Worm (Caenorhabditis elegans) whole organism, mixed stage, embryonic: ENCODE results near the gene nphp-2.

ENCODE experiments used
- M03D4.4 ChIP-seq: sonication (generic microtip); optimal IDR thresholded peaks from 2 replicates; lab custom pipeline; 2017; ENCODE audit warnings: mild to moderate bottlenecking, missing genetic modification characterization, missing compliant biosample characterization
- blmp-1 ChIP-seq: fragments of 150-350 bp; optimal IDR thresholded peaks from 2 replicates; lab custom pipeline; 2014; ENCODE audit warnings: missing biosample characterization, missing genetic modification characterization
- ceh-39 ChIP-seq: fragments of 150-350 bp; optimal IDR thresholded peaks from 2 replicates; lab custom pipeline; 2014; ENCODE audit warnings: missing biosample characterization, missing genetic modification characterization
- ceh-43 ChIP-seq: fragments of 200-800 bp; sonication (Bioruptor generic); optimal IDR thresholded peaks from 2 replicates; lab custom pipeline; 2018; ENCODE audit warnings: mild to moderate bottlenecking, missing genetic modification characterization, moderate library complexity, missing compliant biosample characterization
- ceh-83 ChIP-seq: fragments of 200-800 bp; sonication (Bioruptor generic); optimal IDR thresholded peaks from 2 replicates; lab custom pipeline; 2018; ENCODE audit warnings: mild to moderate bottlenecking, missing genetic modification characterization, missing compliant biosample characterization
- ces-1 ChIP-seq: fragments of 150-350 bp; optimal IDR thresholded peaks from 2 replicates; lab custom pipeline; 2014; ENCODE audit warnings: missing biosample characterization, missing genetic modification reagents, missing genetic modification characterization
- cnd-1 ChIP-seq: fragments of 200-800 bp; sonication (Bioruptor generic); optimal IDR thresholded peaks from 2 replicates; lab custom pipeline; 2018; ENCODE audit warnings: mild to moderate bottlenecking, missing genetic modification characterization, missing compliant biosample characterization
- elt-1 ChIP-seq: sonication (generic microtip); optimal IDR thresholded peaks from 2 replicates; lab custom pipeline; 2017; ENCODE audit warnings: missing genetic modification characterization, mild to moderate bottlenecking, missing compliant biosample characterization, antibody characterized with exemption, moderate library complexity, borderline replicate concordance; ENCODE audit not compliant: insufficient read depth
- elt-3 ChIP-seq: fragments of 150-350 bp; optimal IDR thresholded peaks from 2 replicates; lab custom pipeline; 2014; ENCODE audit warnings: missing biosample characterization, missing genetic modification characterization
- flh-1 ChIP-seq: fragments of 200-800 bp; sonication (Bioruptor generic); optimal IDR thresholded peaks from 2 replicates; lab custom pipeline; 2018; ENCODE audit warnings: mild to moderate bottlenecking, missing genetic modification characterization, moderate library complexity, missing compliant biosample characterization
- ham-2 ChIP-seq: fragments of 200-800 bp; sonication (Bioruptor generic); optimal IDR thresholded peaks from 2 replicates; lab custom pipeline; 2018; ENCODE audit warnings: mild to moderate bottlenecking, missing genetic modification characterization, missing compliant biosample characterization
- hlh-1 ChIP-seq: fragments of 150-350 bp; optimal IDR thresholded peaks from 2 replicates; lab custom pipeline; 2014; ENCODE audit warnings: missing biosample characterization, missing genetic modification reagents, missing genetic modification characterization
- lin-13 ChIP-seq: fragments of 150-350 bp; optimal IDR thresholded peaks from 2 replicates; lab custom pipeline; 2014; ENCODE audit warnings: missing biosample characterization, missing genetic modification characterization
- lsy-2 ChIP-seq: fragments of 150-350 bp; optimal IDR thresholded peaks from 2 replicates; lab custom pipeline; 2014; ENCODE audit warnings: missing biosample characterization, missing genetic modification characterization
- mab-5 ChIP-seq: fragments of 150-350 bp; optimal IDR thresholded peaks from 2 replicates; lab custom pipeline; 2014; ENCODE audit warnings: missing biosample characterization, missing genetic modification characterization
- mep-1 ChIP-seq: fragments of 150-350 bp; optimal IDR thresholded peaks from 2 replicates; lab custom pipeline; 2017; ENCODE audit warnings: missing biosample characterization, missing genetic modification reagents, missing genetic modification characterization, inconsistent platforms
- mls-2 ChIP-seq: sonication (generic microtip); optimal IDR thresholded peaks from 2 replicates; lab custom pipeline; 2016; ENCODE audit warnings: mild to moderate bottlenecking, missing genetic modification characterization, moderate library complexity, missing compliant biosample characterization
- nhr-2 ChIP-seq: fragments of 150-350 bp; optimal IDR thresholded peaks from 2 replicates; lab custom pipeline; 2014; ENCODE audit warnings: missing biosample characterization, missing genetic modification characterization
- nhr-237 ChIP-seq: fragments of 150-350 bp; optimal IDR thresholded peaks from 2 replicates; lab custom pipeline; 2014; ENCODE audit warnings: missing biosample characterization, missing genetic modification characterization
- nhr-28 ChIP-seq: fragments of 150-350 bp; optimal IDR thresholded peaks from 2 replicates; lab custom pipeline; 2014; ENCODE audit warnings: missing biosample characterization, missing genetic modification characterization
- nhr-76 ChIP-seq: sonication (generic microtip); optimal IDR thresholded peaks from 2 replicates; lab custom pipeline; 2017; ENCODE audit warnings: missing biosample characterization, missing genetic modification characterization
- pha-4 ChIP-seq: fragments of 150-350 bp; optimal IDR thresholded peaks from 2 replicates; lab custom pipeline; 2018; ENCODE audit warnings: missing biosample characterization, missing genetic modification reagents, missing genetic modification characterization
- snpc-4 ChIP-seq: fragments of 150-350 bp; optimal IDR thresholded peaks from 2 replicates; lab custom pipeline; 2014; ENCODE audit warnings: missing biosample characterization, missing genetic modification characterization
- tbx-8 ChIP-seq: fragments of 200-800 bp; sonication (Bioruptor generic); optimal IDR thresholded peaks from 2 replicates; lab custom pipeline; 2018; ENCODE audit warnings: mild to moderate bottlenecking, missing genetic modification characterization, moderate library complexity, missing compliant biosample characterization
- unc-120 ChIP-seq: sonication (generic microtip); optimal IDR thresholded peaks from 2 replicates; lab custom pipeline; 2017; ENCODE audit warnings: missing genetic modification characterization, missing compliant biosample characterization; ENCODE audit not compliant: poor library complexity, severe bottlenecking
- unc-39 ChIP-seq: fragments of 150-350 bp; optimal IDR thresholded peaks from 2 replicates; lab custom pipeline; 2014; ENCODE audit warnings: missing biosample characterization, missing genetic modification characterization
- unc-62 ChIP-seq: fragments of 150-350 bp; optimal IDR thresholded peaks from 2 replicates; lab custom pipeline; 2014; ENCODE audit warnings: missing biosample characterization, missing genetic modification reagents, missing genetic modification characterization
- zip-8 ChIP-seq: fragments of 150-350 bp; optimal IDR thresholded peaks from 2 replicates; lab custom pipeline; 2014; ENCODE audit warnings: missing biosample characterization, missing genetic modification characterization
- ztf-11 ChIP-seq: fragments of 150-350 bp; optimal IDR thresholded peaks from 2 replicates; lab custom pipeline; 2014; ENCODE audit warnings: missing biosample characterization, missing genetic modification characterization

Gene nphp-2

DNA sequence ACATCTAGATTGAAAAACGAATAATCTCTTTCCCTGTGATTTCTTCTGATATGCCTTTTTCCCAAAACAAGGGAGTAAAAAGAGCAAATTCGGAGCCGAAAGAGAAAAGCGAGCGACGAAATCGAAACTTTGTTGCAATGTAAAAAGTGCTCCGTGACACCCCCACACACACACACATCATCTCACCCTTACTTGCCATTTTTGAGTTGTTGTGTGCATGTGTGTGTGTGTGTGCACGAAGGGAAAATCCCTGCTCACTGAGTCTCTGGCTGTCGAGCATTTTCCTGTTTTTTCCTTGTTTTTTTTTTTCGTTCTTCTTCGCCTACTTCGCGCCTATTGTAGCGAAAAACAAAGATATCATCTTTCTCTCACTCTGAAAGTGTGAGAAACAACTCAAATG, 8.6 kb upstream of the nphp-2 start:
- TF ChIP-seq nhr-237 (tag; lab: Kevin White, UChicago): no peak
- TF ChIP-seq unc-62 (GFP tag; lab: Kevin White, UChicago): no peak
- no peak for TF ChIP-seq elt-3 (tag; lab: Kevin White, UChicago)
- TF ChIP-seq unc-39: no peak
- no peak for TF ChIP-seq cnd-1 (tag; lab: Kevin White, UChicago)
- no peak for TF ChIP-seq ceh-83 (GFP tag; lab: Kevin White, UChicago)
- no peak for TF ChIP-seq ceh-43 (GFP tag; lab: Kevin White, UChicago)
- TF ChIP-seq lsy-2 (tag; lab: Kevin White, UChicago): no peak
- no peak for TF ChIP-seq hlh-1 (tag; lab: Kevin White, UChicago)
- no peak for TF ChIP-seq unc-120 (tag; lab: Kevin White, UChicago)
- TF ChIP-seq ztf-11 (tag; lab: Kevin White, UChicago): no peak
- TF ChIP-seq mls-2 (tag; lab: Kevin White, UChicago): no peak
- TF ChIP-seq tbx-8 (GFP tag; lab: Kevin White, UChicago): no peak
- TF ChIP-seq, all 35 proteins: peak for 0

DNA sequence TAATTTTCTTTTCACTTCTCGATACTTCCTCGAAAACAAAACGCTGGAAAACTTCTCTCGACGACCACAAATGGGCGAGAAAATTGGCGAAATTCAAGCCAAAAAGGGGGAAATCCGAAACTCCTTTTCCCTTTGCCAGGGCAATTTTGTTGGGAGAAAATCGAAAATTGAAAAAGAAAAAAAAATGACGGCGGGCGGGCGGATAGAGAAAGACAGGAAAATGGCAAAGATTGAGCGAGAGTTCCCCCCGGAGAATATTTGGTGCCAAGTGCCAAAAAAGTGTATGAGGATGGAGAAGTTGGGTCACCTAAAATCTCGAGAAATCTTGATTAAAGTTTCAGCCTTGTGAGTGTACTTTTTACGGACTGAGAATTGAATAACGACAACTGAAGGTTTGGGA, 7.3 kb upstream of the nphp-2 start:
- TF ChIP-seq mls-2 (tag; lab: Kevin White, UChicago): no peak
- no peak for TF ChIP-seq ces-1 (GFP tag; lab: Kevin White, UChicago)
- TF ChIP-seq pha-4 (tag; lab: Kevin White, UChicago): no peak
- TF ChIP-seq lsy-2 (tag; lab: Kevin White, UChicago): no peak
- TF ChIP-seq mab-5: no peak

- TF ChIP-seq hlh-1 (tag; lab: Kevin White, UChicago) (peak; percentile 48), unc-39 (no peak), mep-1 (tag; lab: Kevin White, UChicago) (no peak)
These were observed 5.6 kb upstream of the nphp-2 start for ce11 chrV:1889996-1890395.

ce11 chrV:1892567-1893277, 2.9 kb upstream of the nphp-2 start, which contains the start of gene zig-11:
zig-11 (minus strand) TSS chrV:1892939.
- TF ChIP-seq mls-2 (tag; lab: Kevin White, UChicago): no peak
- peak; percentile 85 for TF ChIP-seq lsy-2 (tag; lab: Kevin White, UChicago)

DNA sequence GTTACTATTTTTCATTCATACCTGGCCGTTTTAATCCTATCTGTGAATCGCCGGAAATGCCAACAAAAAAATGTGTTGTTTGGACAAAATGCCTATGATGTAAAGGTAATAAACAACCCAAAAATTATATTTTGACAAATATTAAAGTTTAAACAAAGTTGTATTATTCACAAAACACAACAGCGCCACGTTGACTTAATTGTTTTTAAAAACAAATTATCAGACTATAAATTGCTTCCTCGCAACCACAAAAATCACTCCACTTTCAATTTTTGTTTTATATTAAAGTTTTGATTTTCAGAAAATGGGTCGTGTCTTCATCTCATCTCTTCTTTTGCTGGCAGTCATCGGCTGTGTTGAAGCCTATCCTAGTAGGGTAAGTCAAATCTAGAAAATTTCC, 11.8 kb downstream of the nphp-2 start, which contains the start of gene Y32G9A.5:
TSS of gene Y32G9A.5 (plus strand) at position 301 of the 400 bp plus-strand sequence.
- no peak for TF ChIP-seq ham-2 (GFP tag; lab: Kevin White, UChicago)
- TF ChIP-seq ceh-83 (GFP tag; lab: Kevin White, UChicago): no peak
- no peak for TF ChIP-seq elt-1 (tag; lab: Kevin White, UChicago)
- no peak for TF ChIP-seq mls-2 (tag; lab: Kevin White, UChicago)
- no peak for TF ChIP-seq lsy-2 (tag; lab: Kevin White, UChicago)
- TF ChIP-seq nhr-76 (tag; lab: Kevin White, UChicago): no peak
- TF ChIP-seq hlh-1 (tag; lab: Kevin White, UChicago): no peak
- TF ChIP-seq mep-1 (tag; lab: Kevin White, UChicago): no peak

DNA sequence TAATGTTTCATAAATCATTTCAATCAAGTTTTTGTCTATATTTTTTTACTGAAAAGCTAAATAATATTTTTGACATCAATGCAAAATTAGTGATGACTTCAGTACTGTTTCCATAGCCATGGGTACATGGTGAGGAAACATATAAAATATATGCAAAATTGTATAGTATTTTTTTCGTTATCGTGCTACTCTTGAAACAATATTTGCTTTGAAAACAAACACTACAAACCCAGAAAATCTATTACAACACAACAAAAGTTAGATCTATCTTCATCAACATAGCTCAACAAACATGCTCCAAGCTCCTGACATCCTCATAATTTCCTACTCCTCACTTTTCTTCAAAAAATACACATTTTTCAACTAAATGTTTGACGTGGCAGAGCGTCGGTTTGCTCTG, 13.0 kb downstream of the nphp-2 start, which contains the start of gene srp-3:
TSS of gene srp-3 (plus strand) at position 301 of the 400 bp plus-strand sequence.
- TF ChIP-seq nhr-237 (tag; lab: Kevin White, UChicago) (no peak), nhr-2 (no peak), nhr-28 (tag; lab: Kevin White, UChicago) (no peak), pha-4 (tag; lab: Kevin White, UChicago) (no peak), ces-1 (GFP tag; lab: Kevin White, UChicago) (no peak), zip-8 (tag; lab: Kevin White, UChicago) (no peak), ceh-43 (GFP tag; lab: Kevin White, UChicago) (no peak), unc-62 (GFP tag; lab: Kevin White, UChicago) (no peak), snpc-4 (no peak), M03D4.4 (no peak), lsy-2 (tag; lab: Kevin White, UChicago) (no peak), flh-1 (GFP tag; lab: Kevin White, UChicago) (no peak), ceh-39 (tag; lab: Kevin White, UChicago) (no peak), mep-1 (tag; lab: Kevin White, UChicago) (no peak), lin-13 (no peak), elt-3 (tag; lab: Kevin White, UChicago) (no peak), elt-1 (tag; lab: Kevin White, UChicago) (no peak), blmp-1 (tag; lab: Kevin White, UChicago) (no peak), cnd-1 (tag; lab: Kevin White, UChicago) (no peak)
